Worm (Caenorhabditis elegans): Measurements from ENCODE around the gene vamp-7.

vamp-7 gene

DNA sequence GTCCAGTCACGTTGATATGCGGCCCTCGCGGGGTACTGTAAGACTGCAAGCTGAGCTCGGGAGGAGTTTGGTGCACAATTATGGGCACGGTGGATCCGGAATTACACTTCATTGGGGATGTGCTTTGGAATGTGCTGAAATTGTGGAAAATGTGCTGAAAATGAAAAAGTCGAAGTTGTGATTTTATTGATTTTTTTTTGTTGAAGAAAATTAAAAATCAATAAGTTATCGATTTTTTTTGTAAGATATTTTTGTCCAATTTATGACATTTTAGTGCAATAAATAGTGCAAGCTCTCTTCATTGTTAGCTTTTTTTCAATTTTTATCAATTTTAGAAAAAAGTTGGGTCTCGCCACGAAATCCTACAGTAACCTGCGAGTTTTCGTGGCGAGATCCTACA is 9.0 kb downstream of the vamp-7 start:
- TF ChIP-seq syd-9 (tag; optimal IDR thresholded peaks at IDR 0.05) (no peak), che-1 (tag; optimal IDR thresholded peaks at IDR 0.05) (no peak), lin-11 (tag; optimal IDR thresholded peaks at IDR 0.05) (no peak), ahr-1 (tag; optimal IDR thresholded peaks at IDR 0.05) (no peak), pqm-1 (tag; optimal IDR thresholded peaks at IDR 0.05) (no peak), ceh-19 (GFP tag; optimal IDR thresholded peaks at IDR 0.05) (no peak), zip-5 (tag; optimal IDR thresholded peaks at IDR 0.05) (no peak), rnt-1 (tag; optimal IDR thresholded peaks at IDR 0.05) (no peak), hlh-30 (tag; optimal IDR thresholded peaks at IDR 0.05; ENCODE audit: insufficient read depth) (no peak), eyg-1 (tag; optimal IDR thresholded peaks at IDR 0.05) (no peak), fkh-10 (GFP tag; optimal IDR thresholded peaks at IDR 0.05) (no peak), C08G9.2 (tag; optimal IDR thresholded peaks at IDR 0.05) (no peak), unc-3 (GFP tag; conservative IDR thresholded peaks at IDR 0.05) (no peak), unc-3 (tag; optimal IDR thresholded peaks at IDR 0.05) (no peak), unc-55 (GFP tag; optimal IDR thresholded peaks at IDR 0.05) (no peak), sox-4 (tag; optimal IDR thresholded peaks at IDR 0.05) (no peak), lim-6 (tag; optimal IDR thresholded peaks at IDR 0.05) (no peak), ref-2 (tag; optimal IDR thresholded peaks at IDR 0.05) (no peak), ceh-18 (tag; optimal IDR thresholded peaks at IDR 0.05) (no peak), K09A11.1 (tag; optimal IDR thresholded peaks at IDR 0.05; ENCODE audit: insufficient read depth) (no peak)

DNA sequence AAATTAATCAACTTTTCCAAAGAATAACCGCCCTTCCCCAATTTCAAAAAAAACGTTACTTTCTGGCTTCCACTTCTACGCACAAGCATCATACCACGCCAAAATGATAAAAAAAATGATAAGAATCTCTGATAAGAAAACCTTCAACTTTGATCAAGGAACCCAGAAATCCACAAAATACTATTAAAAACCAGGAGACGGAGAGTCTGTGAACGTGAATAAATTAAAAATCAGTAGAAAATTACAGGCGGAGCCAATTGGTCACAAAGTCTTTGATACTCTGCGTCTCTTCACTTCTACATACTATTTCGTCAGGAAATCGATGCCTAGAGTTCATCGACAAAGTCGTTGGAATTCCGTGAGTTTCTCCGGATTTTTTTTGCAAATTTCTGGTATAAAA is 10.8 kb downstream of the vamp-7 start, which contains the start of gene smf-3:
TSS of gene smf-3 (plus strand) at position 259 of the 400 bp plus-strand sequence.
- no peak for TF ChIP-seq fkh-10 (GFP tag; optimal IDR thresholded peaks at IDR 0.05)
- peak; percentile 83 for TF ChIP-seq elt-2 (tag; optimal IDR thresholded peaks at IDR 0.05)
- no peak for TF ChIP-seq sdc-2 (tag; optimal IDR thresholded peaks at IDR 0.05)
- no peak for TF ChIP-seq F13H6.1 (tag; optimal IDR thresholded peaks at IDR 0.05)

ce11 chrIV:2628171-2628570 is 20.3 kb downstream of the vamp-7 start, which contains the start of gene ngn-1:
ngn-1 (minus strand) TSS chrIV:2628271.
- TF ChIP-seq ceh-6 (GFP tag; optimal IDR thresholded peaks at IDR 0.05), result no peak

DNA sequence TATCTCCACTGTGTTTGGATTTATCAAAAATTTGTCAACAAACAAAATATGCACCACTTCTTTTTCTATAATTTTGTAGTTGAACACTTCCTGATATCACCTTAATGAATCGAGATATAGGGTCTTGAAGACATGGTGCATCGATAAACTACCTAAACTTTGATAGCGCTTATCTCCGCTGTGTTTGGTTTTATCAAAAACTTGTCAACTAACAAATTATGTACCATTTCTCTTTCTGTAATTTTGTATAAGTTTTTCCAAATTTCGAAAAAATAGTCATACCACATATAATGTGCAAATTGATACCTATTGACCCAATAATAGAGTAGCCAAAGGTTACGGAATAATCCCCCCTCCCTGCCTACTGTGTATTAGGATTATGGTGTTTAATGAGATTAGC is 22.3 kb downstream of the vamp-7 start:
- TF ChIP-seq K09A11.1 (tag; optimal IDR thresholded peaks at IDR 0.05; ENCODE audit: insufficient read depth) (no peak), ref-2 (tag; optimal IDR thresholded peaks at IDR 0.05) (no peak), elt-2 (tag; optimal IDR thresholded peaks at IDR 0.05) (peak; percentile 68), sdc-2 (tag; optimal IDR thresholded peaks at IDR 0.05) (no peak), pax-1 (tag; optimal IDR thresholded peaks at IDR 0.05) (no peak), ceh-2 (tag; optimal IDR thresholded peaks at IDR 0.05) (no peak), syd-9 (tag; optimal IDR thresholded peaks at IDR 0.05) (no peak)

- TF ChIP-seq syd-9 (tag; optimal IDR thresholded peaks at IDR 0.05) (no peak), elt-2 (tag; optimal IDR thresholded peaks at IDR 0.05) (no peak), ceh-45 (GFP tag; IDR thresholded peaks at IDR 0.05) (no peak), hlh-13 (GFP tag; optimal IDR thresholded peaks at IDR 0.05) (no peak), fkh-6 (tag; optimal IDR thresholded peaks at IDR 0.05) (no peak), ama-1 (optimal IDR thresholded peaks at IDR 0.05) (no peak), ceh-9 (tag; optimal IDR thresholded peaks at IDR 0.05) (no peak), C08G9.2 (tag; optimal IDR thresholded peaks at IDR 0.05) (no peak), unc-42 (tag; optimal IDR thresholded peaks at IDR 0.05) (no peak), pat-9 (tag; optimal IDR thresholded peaks at IDR 0.05) (no peak), pqm-1 (tag; optimal IDR thresholded peaks at IDR 0.05) (no peak), pha-2 (tag; optimal IDR thresholded peaks at IDR 0.05) (no peak), ceh-30 (tag; optimal IDR thresholded peaks at IDR 0.05) (no peak), Y22D7AL.16 (tag; optimal IDR thresholded peaks at IDR 0.05) (no peak), C38D4.7 (GFP tag; optimal IDR thresholded peaks at IDR 0.05) (no peak), dve-1 (tag; optimal IDR thresholded peaks at IDR 0.05) (no peak), nhr-11 (tag; optimal IDR thresholded peaks at IDR 0.05) (no peak), F13H6.1 (tag; optimal IDR thresholded peaks at IDR 0.05) (no peak), fax-1 (tag; optimal IDR thresholded peaks at IDR 0.05) (no peak)
These were observed 27.1 kb downstream of the vamp-7 start for ce11 chrIV:2634992-2635391.

Data from whole organism, late embryonic.